Fruit fly (Drosophila melanogaster) whole organism, prepupa: Measurements from ENCODE around the gene sff.

Experiments used
- Blimp-1 ChIP-seq: fragments of 200-800 bp; sonication (Bioruptor generic); optimal IDR thresholded peaks from 3 replicates; lab custom pipeline; 2017; ENCODE audit warnings: missing biosample characterization, missing genetic modification characterization, mild to moderate bottlenecking, moderate library complexity, missing genetic modification reagents
- CG10631 ChIP-seq: fragments of 200-800 bp; sonication (Bioruptor generic); optimal IDR thresholded peaks from 2 replicates; lab custom pipeline; 2016; ENCODE audit warnings: missing biosample characterization, missing genetic modification characterization
- CG10669 ChIP-seq: fragments of 200-800 bp; sonication (Bioruptor generic); optimal IDR thresholded peaks from 3 replicates; lab custom pipeline; 2018; ENCODE audit warnings: missing biosample characterization, mild to moderate bottlenecking, missing genetic modification characterization, moderate library complexity
- CG11762 ChIP-seq: fragments of 200-800 bp; sonication (Bioruptor generic); optimal IDR thresholded peaks from 3 replicates; lab custom pipeline; 2016; ENCODE audit warnings: missing biosample characterization, missing genetic modification characterization; ENCODE audit not compliant: insufficient read depth
- CG15336 ChIP-seq: fragments of 200-800 bp; sonication (Bioruptor generic); IDR thresholded peaks from 2 replicates; pipeline ENCODE4 v1.3.6; 2022; ENCODE audit warnings: missing biosample characterization, missing genetic modification characterization
- CG1621 ChIP-seq: fragments of 200-800 bp; sonication (Bioruptor generic); optimal IDR thresholded peaks from 3 replicates; lab custom pipeline; 2018; ENCODE audit warnings: missing biosample characterization, mild to moderate bottlenecking, missing genetic modification characterization
- CG3032 ChIP-seq: fragments of 200-800 bp; optimal IDR thresholded peaks from 2 replicates; lab custom pipeline; 2019; ENCODE audit warnings: missing biosample characterization, mild to moderate bottlenecking, missing genetic modification characterization, moderate library complexity
- CG31627 ChIP-seq: fragments of 200-800 bp; sonication (Bioruptor generic); optimal IDR thresholded peaks from 3 replicates; lab custom pipeline; 2016; ENCODE audit warnings: missing biosample characterization, missing genetic modification characterization
- CG6163 ChIP-seq: fragments of 200-800 bp; sonication (Bioruptor generic); IDR thresholded peaks from 3 replicates; pipeline ENCODE4 v1.3.6; 2022; ENCODE audit warnings: missing biosample characterization, missing genetic modification characterization
- CG6792 ChIP-seq: fragments of 200-800 bp; sonication (Bioruptor generic); optimal IDR thresholded peaks from 3 replicates; lab custom pipeline; 2016; ENCODE audit warnings: missing biosample characterization, missing genetic modification characterization
- CG6854 ChIP-seq: fragments of 200-800 bp; sonication (Bioruptor generic); optimal IDR thresholded peaks from 2 replicates; lab custom pipeline; 2017; ENCODE audit warnings: missing biosample characterization, mild to moderate bottlenecking, missing genetic modification characterization
- CG7368 ChIP-seq: fragments of 200-800 bp; sonication (Bioruptor generic); optimal IDR thresholded peaks from 3 replicates; lab custom pipeline; 2016; ENCODE audit warnings: missing biosample characterization, missing genetic modification characterization
- CG8119 ChIP-seq: fragments of 200-800 bp; sonication (Bioruptor generic); IDR thresholded peaks from 3 replicates; pipeline ENCODE4 v1.3.6; 2022; ENCODE audit warnings: missing biosample characterization, missing genetic modification characterization
- CG8319 ChIP-seq: fragments of 200-800 bp; sonication (Bioruptor generic); optimal IDR thresholded peaks from 3 replicates; lab custom pipeline; 2016; ENCODE audit warnings: missing biosample characterization, missing genetic modification characterization
- CG9139 ChIP-seq: fragments of 200-800 bp; sonication (Bioruptor generic); optimal IDR thresholded peaks from 3 replicates; lab custom pipeline; 2017; ENCODE audit warnings: missing biosample characterization, mild to moderate bottlenecking, missing genetic modification characterization
- Eip78C ChIP-seq: fragments of 200-800 bp; sonication (Bioruptor generic); peaks from one replicate; lab custom pipeline; 2016; ENCODE audit warnings: missing biosample characterization, missing genetic modification characterization
- Eip93F ChIP-seq: fragments of 200-800 bp; sonication (Bioruptor generic); optimal IDR thresholded peaks from 2 replicates; lab custom pipeline; 2016; ENCODE audit warnings: missing biosample characterization, mild to moderate bottlenecking, missing genetic modification characterization
- Ets21C ChIP-seq: fragments of 200-800 bp; sonication (Bioruptor generic); optimal IDR thresholded peaks from 3 replicates; lab custom pipeline; 2016; ENCODE audit warnings: missing biosample characterization, missing genetic modification characterization
- Gug ChIP-seq: fragments of 200-800 bp; sonication (Bioruptor generic); IDR thresholded peaks from 2 replicates; pipeline ENCODE4 v1.3.6; 2022; ENCODE audit warnings: missing biosample characterization, missing genetic modification characterization
- Hr39 ChIP-seq: fragments of 200-800 bp; sonication (Bioruptor generic); optimal IDR thresholded peaks from 2 replicates; lab custom pipeline; 2016; ENCODE audit warnings: missing biosample characterization, missing genetic modification characterization
- Hr4 ChIP-seq: fragments of 200-800 bp; sonication (Bioruptor generic); optimal IDR thresholded peaks from 3 replicates; lab custom pipeline; 2016; ENCODE audit warnings: missing biosample characterization, missing genetic modification characterization
- OdsH ChIP-seq: fragments of 200-800 bp; sonication (Bioruptor generic); optimal IDR thresholded peaks from 3 replicates; lab custom pipeline; 2016; ENCODE audit warnings: missing biosample characterization, missing genetic modification characterization
- Smox ChIP-seq: fragments of 200-800 bp; sonication (Bioruptor generic); optimal IDR thresholded peaks from 3 replicates; lab custom pipeline; 2016; ENCODE audit warnings: missing biosample characterization, missing genetic modification characterization
- Sox102F ChIP-seq: fragments of 200-800 bp; sonication (Bioruptor generic); optimal IDR thresholded peaks from 2 replicates; lab custom pipeline; 2016; ENCODE audit warnings: missing biosample characterization, mild to moderate bottlenecking, missing genetic modification characterization
- Sox14 ChIP-seq: fragments of 200-800 bp; sonication (Bioruptor generic); optimal IDR thresholded peaks from 3 replicates; lab custom pipeline; 2016; ENCODE audit warnings: missing biosample characterization, missing genetic modification characterization
- acj6 ChIP-seq: fragments of 200-800 bp; sonication (Bioruptor generic); optimal IDR thresholded peaks from 3 replicates; lab custom pipeline; 2016; ENCODE audit warnings: missing biosample characterization, missing genetic modification characterization
- dsx ChIP-seq: fragments of 200-800 bp; optimal IDR thresholded peaks from 3 replicates; lab custom pipeline; 2019; ENCODE audit warnings: missing biosample characterization, mild to moderate bottlenecking, missing genetic modification characterization, moderate library complexity; ENCODE audit not compliant: poor library complexity, severe bottlenecking
- eg ChIP-seq: fragments of 200-800 bp; sonication (Bioruptor generic); IDR thresholded peaks from 3 replicates; pipeline ENCODE4 v1.3.6; 2022; ENCODE audit warnings: missing biosample characterization, missing genetic modification characterization
- esn ChIP-seq: fragments of 200-800 bp; sonication (Bioruptor generic); optimal IDR thresholded peaks from 2 replicates; lab custom pipeline; 2016; ENCODE audit warnings: missing biosample characterization, mild to moderate bottlenecking, missing genetic modification characterization, moderate library complexity
- fd59A ChIP-seq: fragments of 200-800 bp; sonication (Bioruptor generic); optimal IDR thresholded peaks from 2 replicates; lab custom pipeline; 2017; ENCODE audit warnings: missing biosample characterization, mild to moderate bottlenecking, missing genetic modification characterization, missing genetic modification reagents
- fkh ChIP-seq: fragments of 200-800 bp; sonication (Bioruptor generic); optimal IDR thresholded peaks from 3 replicates; lab custom pipeline; 2017; ENCODE audit warnings: missing biosample characterization, mild to moderate bottlenecking, missing genetic modification characterization, moderate library complexity
- lz ChIP-seq: fragments of 200-800 bp; sonication (Bioruptor generic); optimal IDR thresholded peaks from 3 replicates; lab custom pipeline; 2016; ENCODE audit warnings: missing biosample characterization, missing genetic modification characterization
- net ChIP-seq: fragments of 200-800 bp; sonication (Bioruptor generic); optimal IDR thresholded peaks from 3 replicates; lab custom pipeline; 2016; ENCODE audit warnings: missing biosample characterization, missing genetic modification characterization
- spab ChIP-seq: fragments of 200-800 bp; sonication (Bioruptor generic); optimal IDR thresholded peaks from 2 replicates; lab custom pipeline; 2017; ENCODE audit warnings: missing biosample characterization, mild to moderate bottlenecking, missing genetic modification characterization, missing genetic modification reagents
- ss ChIP-seq, 2 experiments: fragments of 200-800 bp; sonication (Bioruptor generic); optimal IDR thresholded peaks; 2 replicates in 1 of 2; 3 replicates in 1 of 2; lab custom pipeline; 2017 to 2018; ENCODE audit warnings: mild to moderate bottlenecking in 2 of 2, missing biosample characterization in 2 of 2, missing genetic modification characterization in 2 of 2, moderate library complexity in 1 of 2
- svp ChIP-seq: fragments of 200-800 bp; sonication (Bioruptor generic); peaks from one replicate; lab custom pipeline; 2016; ENCODE audit warnings: missing biosample characterization, missing genetic modification characterization
- topi ChIP-seq: fragments of 200-800 bp; sonication (Bioruptor generic); optimal IDR thresholded peaks from 3 replicates; lab custom pipeline; 2016; ENCODE audit warnings: missing biosample characterization, missing genetic modification characterization

sff gene

dm6 chr3L:15924811-15925437 is at the start of gene sff (continued):
- TF ChIP-seq CG7368 (GFP tag; lab: Kevin White, UChicago) (peak; percentile 53), CG8319 (no peak), Smox (GFP tag; lab: Kevin White, UChicago) (peak; percentile 25), acj6 (GFP tag; lab: Kevin White, UChicago) (peak; percentile 50)

dm6 chr3L:15974166-15974565 is 49.5 kb upstream of the sff start:
- TF ChIP-seq CG6792: no peak
- TF ChIP-seq CG10669: no peak
- no peak for TF ChIP-seq OdsH
- TF ChIP-seq dsx (GFP tag; lab: Kevin White, UChicago): no peak
- no peak for TF ChIP-seq CG3032 (tag; lab: Kevin White, UChicago)
- no peak for TF ChIP-seq Gug (GFP tag; lab: Robert Waterston, UW)
- no peak for TF ChIP-seq CG6163
- no peak for TF ChIP-seq CG11762
- no peak for TF ChIP-seq lz (GFP tag; lab: Kevin White, UChicago)
- TF ChIP-seq ss (GFP tag; optimal IDR thresholded peaks at IDR 0.05; lab: Kevin White, UChicago): no peak
- TF ChIP-seq Eip78C (GFP tag; lab: Kevin White, UChicago): no peak
- TF ChIP-seq Sox14 (GFP tag; lab: Kevin White, UChicago): no peak
- no peak for TF ChIP-seq Hr4 (GFP tag; lab: Kevin White, UChicago)
- no peak for TF ChIP-seq eg
- no peak for TF ChIP-seq Hr39 (GFP tag; lab: Kevin White, UChicago)
- TF ChIP-seq CG8119 (GFP tag; lab: Robert Waterston, UW): no peak
- TF ChIP-seq spab: no peak

- TF ChIP-seq Eip93F (GFP tag; lab: Kevin White, UChicago) (no peak), svp (GFP tag; lab: Kevin White, UChicago) (peak; percentile 93)
- TF ChIP-seq, all 60 proteins: peak for 1
These were observed 44.0 kb upstream of the sff start for dm6 chr3L:15968686-15969085.

DNA sequence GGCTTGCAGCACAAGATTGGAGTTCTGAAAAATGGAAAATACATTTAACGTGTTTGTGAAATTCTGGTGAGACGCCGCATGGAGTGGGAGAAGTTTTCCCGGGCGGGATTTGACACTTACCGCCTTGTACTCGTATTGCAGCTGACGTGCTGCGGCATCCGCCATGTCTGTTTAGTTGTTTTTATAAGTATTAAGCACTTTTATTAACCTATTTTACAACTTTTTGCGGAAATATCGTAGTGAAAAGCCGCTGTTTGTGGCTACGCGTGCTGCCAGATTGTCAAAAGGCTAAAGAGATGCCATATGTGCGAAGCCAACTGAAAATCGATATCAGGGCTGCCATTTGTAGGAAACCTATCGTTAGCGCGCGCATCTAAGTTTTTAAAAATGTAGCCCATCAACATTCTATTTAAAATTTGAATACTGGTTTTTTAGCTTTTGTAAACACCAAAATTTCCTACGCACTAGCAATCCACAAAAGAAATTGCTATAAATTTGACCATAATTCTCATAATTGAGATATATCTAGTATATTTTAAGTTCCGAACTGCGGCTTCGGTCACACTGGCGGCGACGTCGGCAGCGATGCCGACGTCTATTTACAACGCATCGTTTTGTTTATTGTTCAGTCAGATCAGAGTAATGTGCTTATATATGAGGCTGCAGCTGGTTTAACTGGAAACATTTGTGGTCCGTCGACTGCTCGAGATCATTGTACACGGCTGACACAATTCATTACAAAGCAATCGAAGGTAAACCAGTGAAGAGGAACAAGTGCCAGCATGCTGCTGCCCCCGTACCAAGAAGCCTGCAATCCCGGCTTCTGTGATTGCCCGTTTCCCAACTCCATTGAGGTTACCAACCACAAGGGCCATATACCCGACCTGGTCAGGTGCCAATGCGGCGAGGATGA is 43.2 kb upstream of the sff start, which contains the start of the genes Brr2 and CG10516:
TSS of gene Brr2 (minus strand) at position 285 of the 913 bp plus-strand sequence.
TSS of gene CG10516 (plus strand) at position 617 of the 913 bp plus-strand sequence.
- TF ChIP-seq ss (GFP tag; optimal IDR thresholded peaks at IDR 0.05; lab: Kevin White, UChicago) (peak in 1 of 2 experiments; percentile 37), CG3032 (tag; lab: Kevin White, UChicago) (peak; percentile 29), fkh (GFP tag; lab: Kevin White, UChicago) (peak; percentile 98), CG8319 (peak; percentile 28), esn (peak; percentile 33), CG11762 (no peak), spab (no peak), Hr4 (GFP tag; lab: Kevin White, UChicago) (no peak), Sox14 (GFP tag; lab: Kevin White, UChicago) (peak; percentile 54), CG31627 (peak; percentile 31)

dm6 chr3L:15958612-15959315 is 34.1 kb upstream of the sff start, which contains the start of gene CG17032:
Gene CG17032, plus strand, starts transcription at chr3L:15958843.
- TF ChIP-seq Gug (GFP tag; lab: Robert Waterston, UW) (no peak), Sox102F (GFP tag; lab: Kevin White, UChicago) (peak; percentile 18), Smox (GFP tag; lab: Kevin White, UChicago) (no peak), CG15336 (GFP tag; lab: Robert Waterston, UW) (no peak; the same call in 1 of the 2 replicates), spab (no peak), dsx (GFP tag; lab: Kevin White, UChicago) (peak; percentile 94), fd59A (GFP tag; lab: Kevin White, UChicago) (no peak), topi (no peak), net (GFP tag; lab: Kevin White, UChicago) (peak; percentile 29), ss (GFP tag; optimal IDR thresholded peaks at IDR 0.05; lab: Kevin White, UChicago) (peak in 1 of 2 experiments; percentile 49), Ets21C (GFP tag; lab: Kevin White, UChicago) (no peak), CG31627 (no peak), svp (GFP tag; lab: Kevin White, UChicago) (no peak), Blimp-1 (GFP tag; lab: Kevin White, UChicago) (peak; percentile 99), CG1621 (tag; lab: Kevin White, UChicago) (peak; percentile 81), fkh (GFP tag; lab: Kevin White, UChicago) (no peak), eg (0 out of 3 replicates have a peak, but pooled peaks have one; percentile 16), CG8119 (GFP tag; lab: Robert Waterston, UW) (no peak; the same call in 2 of the 3 replicates), Eip78C (GFP tag; lab: Kevin White, UChicago) (peak; percentile 83), OdsH (no peak), CG10631 (GFP tag; lab: Kevin White, UChicago) (no peak), CG9139 (GFP tag; lab: Kevin White, UChicago) (no peak), CG6854 (GFP tag; lab: Kevin White, UChicago) (peak; percentile 68)
